Worm (Caenorhabditis elegans): Measurements from ENCODE around the gene clec-229.
A peak's percentile ranks its signal among the peaks of the same experiment; 100 is the strongest.
"Not testable (repeated sequence)": the region's sequence is repeated elsewhere in the genome, so short reads cannot be mapped to it uniquely, and the experiment has no call there.

clec-229 gene

ce11 chrV:15367770-15368169, 26.5 kb upstream of the clec-229 start:
- no peak for TF ChIP-seq ets-5 (GFP tag; IDR thresholded peaks at IDR 0.05)
- no peak for TF ChIP-seq ceh-63 (GFP tag; optimal IDR thresholded peaks at IDR 0.05)
- no peak for TF ChIP-seq nhr-84 (tag; optimal IDR thresholded peaks at IDR 0.05)
- TF ChIP-seq lin-35 (GFP tag; optimal IDR thresholded peaks at IDR 0.05), result no peak
- TF ChIP-seq hpl-2 (GFP tag; optimal IDR thresholded peaks at IDR 0.05), result no peak
- no peak for TF ChIP-seq tbx-2 (tag; optimal IDR thresholded peaks at IDR 0.05)
- no peak for TF ChIP-seq nhr-85 (tag)
- TF ChIP-seq nhr-71 (tag; optimal IDR thresholded peaks at IDR 0.05), result no peak
- no peak for TF ChIP-seq mdl-1 (tag; optimal IDR thresholded peaks at IDR 0.05)
- TF ChIP-seq unc-130 (tag; optimal IDR thresholded peaks at IDR 0.05), result no peak
- TF ChIP-seq fos-1 (tag; optimal IDR thresholded peaks at IDR 0.05), result no peak
- no peak for TF ChIP-seq ces-1 (GFP tag; optimal IDR thresholded peaks at IDR 0.05)
- no peak for TF ChIP-seq hlh-4 (tag; optimal IDR thresholded peaks at IDR 0.05)
- no peak for TF ChIP-seq nhr-237 (tag; optimal IDR thresholded peaks at IDR 0.05)

- not testable (repeated sequence) for TF ChIP-seq alr-1 (tag; optimal IDR thresholded peaks at IDR 0.05; ENCODE audit: borderline replicate concordance); blmp-1 (tag; optimal IDR thresholded peaks at IDR 0.05); ces-1 (GFP tag; optimal IDR thresholded peaks at IDR 0.05)
Observed at ce11 chrV:15361412-15361811, 20.1 kb upstream of the clec-229 start, which contains the start of gene ech-1.1. TSS of gene ech-1.1 (minus strand) at chrV:15361512.

ce11 chrV:15354648-15355047, 13.3 kb upstream of the clec-229 start, which contains the start of gene C29F3.7:
TSS of gene C29F3.7 (plus strand) at chrV:15354901.
- peak; percentile 98 for TF ChIP-seq elt-2 (tag; optimal IDR thresholded peaks at IDR 0.05)
- TF ChIP-seq pax-3 (tag; optimal IDR thresholded peaks at IDR 0.05), result peak; percentile 67
- peak; percentile 55 for TF ChIP-seq pqm-1 (tag; optimal IDR thresholded peaks at IDR 0.05)
- TF ChIP-seq snu-23 (GFP tag; optimal IDR thresholded peaks at IDR 0.05), result no peak
- no peak for TF ChIP-seq efl-1 (optimal IDR thresholded peaks at IDR 0.05)
- peak in 1 of 2 experiments; percentile 44 for TF ChIP-seq efl-1 (GFP tag; optimal IDR thresholded peaks at IDR 0.05 in 1 of 2)
- TF ChIP-seq nhr-12 (tag; optimal IDR thresholded peaks at IDR 0.05), result no peak
- TF ChIP-seq lin-35 (GFP tag; optimal IDR thresholded peaks at IDR 0.05), result peak in 1 of 2 experiments; percentile 42
- peak; percentile 63 for TF ChIP-seq nhr-20 (tag; optimal IDR thresholded peaks at IDR 0.05)

ce11 chrV:15352376-15352775, 11.1 kb upstream of the clec-229 start, which contains the start of gene srx-58:
TSS of gene srx-58 (plus strand) at chrV:15352676.
- TF ChIP-seq aly-2 (tag; optimal IDR thresholded peaks at IDR 0.05) (no peak), unc-30 (tag; optimal IDR thresholded peaks at IDR 0.05) (no peak), ces-1 (GFP tag; optimal IDR thresholded peaks at IDR 0.05) (no peak), nhr-76 (tag; optimal IDR thresholded peaks at IDR 0.05) (no peak), tlp-1 (tag; optimal IDR thresholded peaks at IDR 0.05) (no peak), nhr-19 (GFP tag; conservative IDR thresholded peaks at IDR 0.05) (no peak), dpl-1 (GFP tag; optimal IDR thresholded peaks at IDR 0.05) (no peak), nhr-237 (tag; optimal IDR thresholded peaks at IDR 0.05) (no peak), sox-4 (tag; optimal IDR thresholded peaks at IDR 0.05) (no peak), ztf-4 (tag; optimal IDR thresholded peaks at IDR 0.05) (no peak), nhr-85 (tag) (no peak), ceh-88 (GFP tag; IDR thresholded peaks at IDR 0.05) (no peak), sup-37 (GFP tag; optimal IDR thresholded peaks at IDR 0.05) (no peak), nhr-12 (tag; optimal IDR thresholded peaks at IDR 0.05) (no peak), fkh-10 (GFP tag; optimal IDR thresholded peaks at IDR 0.05) (no peak)

- TF ChIP-seq aly-2 (tag; optimal IDR thresholded peaks at IDR 0.05) (no peak), ztf-4 (tag; optimal IDR thresholded peaks at IDR 0.05) (no peak), ama-1 (optimal IDR thresholded peaks at IDR 0.05) (no peak), ces-1 (GFP tag; optimal IDR thresholded peaks at IDR 0.05) (no peak), ztf-11 (tag; optimal IDR thresholded peaks at IDR 0.05) (no peak), jun-1 (tag; optimal IDR thresholded peaks at IDR 0.05) (no peak), efl-3 (GFP tag; optimal IDR thresholded peaks at IDR 0.05) (no peak), sox-4 (tag; optimal IDR thresholded peaks at IDR 0.05) (no peak), egl-27 (tag; optimal IDR thresholded peaks at IDR 0.05) (no peak), mab-9 (GFP tag; IDR thresholded peaks at IDR 0.05) (no peak), nhr-90 (tag; optimal IDR thresholded peaks at IDR 0.05; ENCODE audit: poor library complexity) (no peak), C34B4.2 (tag; optimal IDR thresholded peaks at IDR 0.05) (no peak)
Observed at ce11 chrV:15350615-15351014, 9.3 kb upstream of the clec-229 start, which contains the start of gene clec-231. TSS of gene clec-231 (minus strand) at chrV:15350715.
